Worm (Caenorhabditis elegans): Measurements from ENCODE around the gene gtf-2E1.

The gtf-2E1 gene

DNA sequence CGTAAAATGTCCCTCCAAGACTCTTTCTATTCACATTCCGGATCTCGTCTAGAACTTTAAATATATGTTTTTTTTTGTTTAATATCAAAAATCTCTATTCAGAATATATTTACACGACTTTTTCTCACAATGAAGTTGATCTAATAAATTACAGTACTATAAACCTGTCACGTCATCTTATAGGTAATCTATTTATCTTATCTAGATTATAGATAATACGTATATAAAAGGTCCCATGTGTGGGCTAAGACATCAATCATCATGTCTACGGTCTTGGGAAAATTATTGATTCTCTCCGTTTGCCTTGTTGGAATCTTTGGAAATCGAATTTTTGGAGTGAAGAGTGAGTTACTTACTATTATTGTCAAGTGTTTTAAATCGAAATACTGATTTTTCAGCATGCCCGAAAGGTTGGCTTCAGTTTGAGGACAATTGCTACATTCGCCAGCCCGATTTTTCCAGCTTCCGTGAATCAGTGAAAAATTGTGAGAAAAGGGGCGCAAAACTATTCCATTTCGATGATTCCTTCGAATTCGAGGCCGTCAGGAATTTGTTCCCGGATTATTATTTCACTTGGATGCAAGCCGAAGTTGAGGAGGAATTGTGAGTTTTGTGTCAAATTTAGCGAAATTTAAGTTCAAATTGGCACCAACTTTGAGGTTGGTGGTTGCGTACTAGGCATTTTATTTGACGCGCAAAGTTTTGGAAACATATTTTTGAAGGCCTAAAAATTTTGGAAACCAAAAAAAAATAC lies 21.8 kb downstream of the gtf-2E1 start, which contains the start of gene clec-196:
Gene clec-196, plus strand, starts transcription at position 252 of the 754 bp plus-strand sequence.
- no peak for TF ChIP-seq daf-12 (tag; optimal IDR thresholded peaks at IDR 0.05)
- TF ChIP-seq ama-1 (optimal IDR thresholded peaks at IDR 0.05), result peak; percentile 14
- peak; percentile 19 for TF ChIP-seq hmg-11 (tag; optimal IDR thresholded peaks at IDR 0.05)
- TF ChIP-seq nfya-1 (tag; optimal IDR thresholded peaks at IDR 0.05; ENCODE audit: insufficient read depth), result peak; percentile 52
- no peak for TF ChIP-seq nhr-43 (tag; optimal IDR thresholded peaks at IDR 0.05; ENCODE audit: poor library complexity, severe bottlenecking)

DNA sequence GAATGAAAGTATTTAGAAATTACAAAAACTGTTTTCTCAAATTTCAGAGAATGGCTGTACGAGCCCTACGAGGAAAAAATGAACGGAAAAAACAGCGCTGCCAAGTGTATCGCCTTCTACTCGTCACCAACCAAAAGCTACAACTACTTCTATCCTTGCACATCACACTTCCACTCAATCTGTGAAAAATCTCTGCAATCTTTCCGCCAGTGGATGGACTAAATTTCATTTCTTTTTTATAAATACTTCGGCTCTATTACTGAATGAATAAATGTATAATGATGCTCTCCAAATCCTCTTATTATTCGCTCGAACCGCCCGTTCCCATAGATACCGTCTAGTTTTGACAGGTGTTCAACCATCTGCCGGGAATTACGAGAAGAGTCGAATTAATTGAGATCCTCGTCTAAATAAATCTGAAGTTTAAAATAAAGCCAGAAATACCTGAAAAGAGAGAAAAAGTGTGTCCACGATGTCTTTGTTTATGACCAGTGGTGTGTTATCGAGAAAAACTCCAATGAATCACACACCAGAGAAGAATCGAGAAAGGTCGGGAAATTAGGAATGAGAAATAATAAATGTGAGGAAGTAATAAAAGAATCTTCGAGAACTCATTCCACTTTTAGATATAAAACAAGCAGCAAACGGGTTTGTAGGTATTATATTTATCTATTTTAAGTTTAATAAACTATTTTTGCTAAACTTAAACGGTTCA lies 22.5 kb downstream of the gtf-2E1 start:
- no peak for TF ChIP-seq hmg-11 (tag; optimal IDR thresholded peaks at IDR 0.05)
- TF ChIP-seq ama-1 (optimal IDR thresholded peaks at IDR 0.05), result peak; percentile 10

DNA sequence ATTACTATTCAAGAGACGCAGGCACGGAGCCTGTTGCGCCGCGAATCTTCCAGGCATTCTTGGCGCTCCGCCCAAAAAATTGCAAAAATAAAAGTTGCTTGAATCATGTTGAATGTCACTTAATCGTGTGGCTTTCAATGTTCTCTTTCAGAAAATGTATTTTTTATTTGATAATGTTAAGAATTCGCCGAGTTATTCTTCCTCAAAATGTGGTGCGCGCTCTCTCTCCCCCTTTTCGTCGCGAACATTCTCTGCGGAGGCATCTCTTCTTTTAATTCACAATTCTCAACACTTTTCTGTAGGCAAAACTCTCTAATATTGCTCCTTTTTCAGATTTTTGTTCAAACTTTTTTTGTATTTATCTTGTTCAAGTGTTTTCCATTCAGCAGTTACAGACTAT lies 23.3 kb downstream of the gtf-2E1 start:
- TF ChIP-seq lsy-12 (tag; optimal IDR thresholded peaks at IDR 0.05) (peak; percentile 100), R02D3.7 (tag; optimal IDR thresholded peaks at IDR 0.05) (peak; percentile 80), nhr-25 (tag; optimal IDR thresholded peaks at IDR 0.05) (peak; percentile 89), egl-5 (tag; optimal IDR thresholded peaks at IDR 0.05) (peak; percentile 97), egl-27 (tag; optimal IDR thresholded peaks at IDR 0.05) (peak; percentile 64), nhr-43 (tag; optimal IDR thresholded peaks at IDR 0.05; ENCODE audit: poor library complexity, severe bottlenecking) (peak; percentile 76), ceh-82 (tag; optimal IDR thresholded peaks at IDR 0.05) (peak; percentile 88), nhr-76 (tag; optimal IDR thresholded peaks at IDR 0.05) (peak; percentile 73), mdl-1 (tag; optimal IDR thresholded peaks at IDR 0.05) (peak; percentile 31), fos-1 (tag; optimal IDR thresholded peaks at IDR 0.05) (peak; percentile 91), eor-1 (tag; optimal IDR thresholded peaks at IDR 0.05) (peak; percentile 79 to 89), fkh-10 (GFP tag; optimal IDR thresholded peaks at IDR 0.05) (peak; percentile 100), tbx-2 (tag; optimal IDR thresholded peaks at IDR 0.05) (peak; percentile 93), nhr-12 (tag; optimal IDR thresholded peaks at IDR 0.05) (no peak), ceh-28 (tag; optimal IDR thresholded peaks at IDR 0.05) (peak; percentile 89), nhr-77 (tag; optimal IDR thresholded peaks at IDR 0.05) (peak; percentile 86), nhr-237 (tag; optimal IDR thresholded peaks at IDR 0.05) (peak; percentile 50), mml-1 (tag; optimal IDR thresholded peaks at IDR 0.05) (no peak), lin-15B (tag; optimal IDR thresholded peaks at IDR 0.05) (peak; percentile 88), pha-4 (tag; optimal IDR thresholded peaks at IDR 0.05) (peak; percentile 96), jun-1 (tag; optimal IDR thresholded peaks at IDR 0.05) (peak; percentile 97), elt-3 (tag; optimal IDR thresholded peaks at IDR 0.05) (peak in 1 of 3 experiments; percentile 87), zag-1 (tag; optimal IDR thresholded peaks at IDR 0.05) (peak; percentile 34), snpc-4 (tag; optimal IDR thresholded peaks at IDR 0.05) (peak; percentile 78), ztf-11 (tag; optimal IDR thresholded peaks at IDR 0.05) (no peak), ceh-16 (tag; optimal IDR thresholded peaks at IDR 0.05) (peak; percentile 3), hmg-11 (tag; optimal IDR thresholded peaks at IDR 0.05) (peak; percentile 90), nhr-23 (tag; optimal IDR thresholded peaks at IDR 0.05) (peak; percentile 98), nhr-11 (tag; optimal IDR thresholded peaks at IDR 0.05) (peak; percentile 98), ceh-9 (tag; optimal IDR thresholded peaks at IDR 0.05) (no peak), ztf-4 (tag; optimal IDR thresholded peaks at IDR 0.05) (peak; percentile 86), elt-1 (tag; optimal IDR thresholded peaks at IDR 0.05) (peak; percentile 42), pqm-1 (tag; optimal IDR thresholded peaks at IDR 0.05) (peak; percentile 92), elt-2 (tag; optimal IDR thresholded peaks at IDR 0.05) (peak; percentile 83), daf-12 (tag; optimal IDR thresholded peaks at IDR 0.05) (peak; percentile 68), nfya-1 (tag; optimal IDR thresholded peaks at IDR 0.05; ENCODE audit: insufficient read depth) (peak; percentile 94), skn-1 (tag; optimal IDR thresholded peaks at IDR 0.05) (peak; percentile 86), nhr-28 (tag; optimal IDR thresholded peaks at IDR 0.05) (no peak), nhr-67 (tag; optimal IDR thresholded peaks at IDR 0.05) (peak; percentile 22), sea-2 (GFP tag; optimal IDR thresholded peaks at IDR 0.05) (peak; percentile 37), unc-62 (GFP tag; optimal IDR thresholded peaks at IDR 0.05) (peak; percentile 81), unc-39 (tag; optimal IDR thresholded peaks at IDR 0.05) (no peak), lin-39 (tag; optimal IDR thresholded peaks at IDR 0.05) (peak; percentile 91), aly-2 (tag; optimal IDR thresholded peaks at IDR 0.05) (no peak), fkh-2 (tag; optimal IDR thresholded peaks at IDR 0.05) (no peak), ZK546.5 (tag; optimal IDR thresholded peaks at IDR 0.05) (peak; percentile 49)
